Fruit fly (Drosophila melanogaster) whole organism, embryonic: Measurements from ENCODE around the gene LanB1.

ENCODE experiments used
- B-H1 ChIP-seq: fragments of 200-800 bp; sonication (Bioruptor generic); IDR thresholded peaks from 3 replicates; pipeline ENCODE4 v1.3.6; 2022; ENCODE audit warnings: missing biosample characterization, missing genetic modification characterization
- CG10321 ChIP-seq: fragments of 200-800 bp; sonication (Bioruptor generic); IDR thresholded peaks from 2 replicates; pipeline ENCODE4 v1.3.6; 2022; ENCODE audit warnings: missing biosample characterization, missing genetic modification characterization
- CG11085 ChIP-seq: fragments of 200-800 bp; sonication (Bioruptor generic); IDR thresholded peaks from 2 replicates; pipeline ENCODE4 v1.3.6; 2022; ENCODE audit warnings: missing biosample characterization, missing genetic modification characterization
- CG14710 ChIP-seq: fragments of 200-800 bp; sonication (Bioruptor generic); optimal IDR thresholded peaks from 3 replicates; lab custom pipeline; 2019; ENCODE audit warnings: missing biosample characterization, mild to moderate bottlenecking, missing genetic modification characterization, moderate library complexity
- CG14965 ChIP-seq: fragments of 200-800 bp; sonication (Bioruptor generic); optimal IDR thresholded peaks from 2 replicates; lab custom pipeline; 2016; ENCODE audit warnings: missing biosample characterization, missing genetic modification characterization, borderline replicate concordance
- CG15479 ChIP-seq: fragments of 200-800 bp; sonication (Bioruptor generic); optimal IDR thresholded peaks from 3 replicates; lab custom pipeline; 2019; ENCODE audit warnings: missing biosample characterization, mild to moderate bottlenecking, missing genetic modification characterization, moderate library complexity
- CG15514 ChIP-seq: fragments of 200-800 bp; sonication (Bioruptor generic); optimal IDR thresholded peaks from 3 replicates; lab custom pipeline; 2017; ENCODE audit warnings: missing biosample characterization, missing genetic modification characterization, mild to moderate bottlenecking, moderate library complexity, missing genetic modification reagents
- CG18011 ChIP-seq: fragments of 200-800 bp; sonication (Bioruptor generic); optimal IDR thresholded peaks from 2 replicates; lab custom pipeline; 2017; ENCODE audit warnings: missing biosample characterization, missing genetic modification characterization, mild to moderate bottlenecking, moderate library complexity, missing genotype
- CG30020 ChIP-seq: fragments of 200-800 bp; optimal IDR thresholded peaks from 2 replicates; lab custom pipeline; 2019; ENCODE audit warnings: missing biosample characterization, mild to moderate bottlenecking, missing genetic modification characterization, moderate library complexity
- CG4617 ChIP-seq: fragments of 200-800 bp; sonication (Bioruptor generic); optimal IDR thresholded peaks from 3 replicates; lab custom pipeline; 2016; ENCODE audit warnings: missing biosample characterization, missing genetic modification characterization, borderline replicate concordance
- CG4820 ChIP-seq: fragments of 200-800 bp; sonication (Bioruptor generic); optimal IDR thresholded peaks from 3 replicates; lab custom pipeline; 2016; ENCODE audit warnings: missing biosample characterization, missing genetic modification characterization
- CG5953 ChIP-seq: fragments of 200-800 bp; sonication (Bioruptor generic); IDR thresholded peaks from 2 replicates; pipeline ENCODE4 v1.3.6; 2022; ENCODE audit warnings: missing biosample characterization, missing genetic modification characterization
- CG6654 ChIP-seq: fragments of 200-800 bp; sonication (Bioruptor generic); optimal IDR thresholded peaks from 2 replicates; lab custom pipeline; 2017; ENCODE audit warnings: missing biosample characterization, mild to moderate bottlenecking, missing genetic modification characterization
- CG7271 ChIP-seq: fragments of 200-800 bp; sonication (Bioruptor generic); optimal IDR thresholded peaks from 2 replicates; lab custom pipeline; 2018; ENCODE audit warnings: missing biosample characterization, mild to moderate bottlenecking, missing genetic modification characterization, moderate library complexity
- CG7556 ChIP-seq: fragments of 200-800 bp; sonication (Bioruptor generic); optimal IDR thresholded peaks from 2 replicates; lab custom pipeline; 2017; ENCODE audit warnings: missing biosample characterization, mild to moderate bottlenecking, missing genetic modification characterization
- CG7786 ChIP-seq: fragments of 200-800 bp; sonication (Bioruptor generic); optimal IDR thresholded peaks from 2 replicates; lab custom pipeline; 2016; ENCODE audit warnings: missing biosample characterization, missing genetic modification characterization
- CG7987 ChIP-seq: fragments of 200-800 bp; sonication (Bioruptor generic); optimal IDR thresholded peaks from 2 replicates; lab custom pipeline; 2018; ENCODE audit warnings: missing biosample characterization, mild to moderate bottlenecking, missing genetic modification characterization, moderate library complexity
- Dad ChIP-seq: fragments of 200-800 bp; sonication (Bioruptor generic); optimal IDR thresholded peaks from 3 replicates; lab custom pipeline; 2016; ENCODE audit warnings: missing biosample characterization, missing genetic modification characterization
- Deaf1 ChIP-seq: fragments of 200-800 bp; optimal IDR thresholded peaks from 3 replicates; lab custom pipeline; 2019; ENCODE audit warnings: missing biosample characterization, mild to moderate bottlenecking, missing genetic modification characterization, moderate library complexity
- E2f1 ChIP-seq: fragments of 200-800 bp; sonication (Bioruptor generic); IDR thresholded peaks from 2 replicates; pipeline ENCODE4 v1.3.6; 2022; ENCODE audit warnings: missing biosample characterization, missing genetic modification characterization
- Ets65A ChIP-seq: fragments of 200-800 bp; sonication (Bioruptor generic); peaks from one replicate; lab custom pipeline; 2016; ENCODE audit warnings: missing biosample characterization, missing genetic modification characterization
- GATAe ChIP-seq: fragments of 200-800 bp; sonication (Bioruptor generic); conservative IDR thresholded peaks from 2 replicates; pipeline ENCODE4 v1.3.6; 2022; ENCODE audit warnings: missing biosample characterization, missing genetic modification characterization
- HLH54F ChIP-seq: fragments of 200-800 bp; sonication (Bioruptor generic); optimal IDR thresholded peaks from 3 replicates; lab custom pipeline; 2016; ENCODE audit warnings: missing biosample characterization, missing genetic modification characterization
- HmgZ ChIP-seq: fragments of 200-800 bp; sonication (Bioruptor generic); optimal IDR thresholded peaks from 2 replicates; lab custom pipeline; 2018; ENCODE audit warnings: missing biosample characterization, mild to moderate bottlenecking, missing genetic modification characterization
- Hr39 ChIP-seq: fragments of >200 bp; optimal IDR thresholded peaks from 2 replicates; lab custom pipeline; 2017
- Hr51 ChIP-seq, 2 experiments: fragments of 200-800 bp; sonication (Bioruptor generic); optimal IDR thresholded peaks; 2 replicates in 1 of 2; 3 replicates in 1 of 2; lab custom pipeline; 2016 to 2018; ENCODE audit warnings: missing biosample characterization in 2 of 2, missing genetic modification characterization in 2 of 2, mild to moderate bottlenecking in 1 of 2, moderate library complexity in 1 of 2
- Lim3 ChIP-seq: fragments of 200-800 bp; sonication (Bioruptor generic); IDR thresholded peaks from 2 replicates; pipeline ENCODE4 v1.3.6; 2022; ENCODE audit warnings: missing biosample characterization, missing genetic modification characterization
- Mrtf ChIP-seq: fragments of 200-800 bp; sonication (Bioruptor generic); IDR thresholded peaks from 3 replicates; pipeline ENCODE4 v1.3.6; 2022; ENCODE audit warnings: missing biosample characterization, missing genetic modification characterization
- Neu2 ChIP-seq: fragments of 200-800 bp; sonication (Bioruptor generic); optimal IDR thresholded peaks from 3 replicates; lab custom pipeline; 2016; ENCODE audit warnings: missing biosample characterization, missing genetic modification characterization, borderline replicate concordance
- Oli ChIP-seq: fragments of 200-800 bp; sonication (Bioruptor generic); optimal IDR thresholded peaks from 2 replicates; lab custom pipeline; 2018; ENCODE audit warnings: missing biosample characterization, mild to moderate bottlenecking, missing genetic modification characterization, moderate library complexity
- PHDP ChIP-seq: fragments of 200-800 bp; sonication (Bioruptor generic); optimal IDR thresholded peaks from 3 replicates; lab custom pipeline; 2018; ENCODE audit warnings: missing biosample characterization, mild to moderate bottlenecking, missing genetic modification characterization, moderate library complexity
- Pdp1 ChIP-seq, 2 experiments: fragments of 200-800 bp; sonication (Bioruptor generic); optimal IDR thresholded peaks; 3 replicates each; lab custom pipeline; 2016; ENCODE audit warnings: missing biosample characterization in 2 of 2, missing genetic modification characterization in 2 of 2, mild to moderate bottlenecking in 1 of 2, moderate library complexity in 1 of 2
- Side ChIP-seq: fragments of 200-800 bp; sonication (Bioruptor generic); optimal IDR thresholded peaks from 2 replicates; lab custom pipeline; 2016; ENCODE audit warnings: missing biosample characterization, missing genetic modification characterization
- Spps ChIP-seq: fragments of 200-800 bp; sonication (Bioruptor generic); optimal IDR thresholded peaks from 2 replicates; lab custom pipeline; 2018; ENCODE audit warnings: missing biosample characterization, mild to moderate bottlenecking, missing genetic modification characterization
- ash1 ChIP-seq: fragments of 200-800 bp; sonication (Bioruptor generic); optimal IDR thresholded peaks from 2 replicates; lab custom pipeline; 2018; ENCODE audit warnings: missing biosample characterization, mild to moderate bottlenecking, missing genetic modification characterization
- br ChIP-seq: fragments of >200 bp; optimal IDR thresholded peaks from 2 replicates; lab custom pipeline; 2017
- gcm ChIP-seq: fragments of 200-800 bp; sonication (Bioruptor generic); optimal IDR thresholded peaks from 2 replicates; lab custom pipeline; 2019; ENCODE audit warnings: missing biosample characterization, mild to moderate bottlenecking, missing genetic modification characterization, moderate library complexity
- gro ChIP-seq: fragments of 200-800 bp; sonication (Bioruptor generic); optimal IDR thresholded peaks from 2 replicates; lab custom pipeline; 2016; ENCODE audit warnings: missing biosample characterization, missing genetic modification characterization
- gt ChIP-seq: fragments of 200-800 bp; sonication (Bioruptor generic); IDR thresholded peaks from 2 replicates; pipeline ENCODE4 v1.3.6; 2022; ENCODE audit warnings: missing biosample characterization, missing genetic modification characterization
- hkb ChIP-seq, 2 experiments: fragments of 200-800 bp in 1 of 2; fragments of >200 bp in 1 of 2; sonication (Bioruptor generic) in 1 of 2; IDR thresholded peaks in 1 of 2; optimal IDR thresholded peaks in 1 of 2; 2 replicates each; pipeline versions ENCODE4 v1.3.6 to Lab custom; 2017 to 2022; ENCODE audit warnings: missing biosample characterization in 1 of 2, missing genetic modification characterization in 1 of 2
- kah ChIP-seq: fragments of 200-800 bp; sonication (Bioruptor generic); optimal IDR thresholded peaks from 2 replicates; lab custom pipeline; 2018; ENCODE audit warnings: missing biosample characterization, mild to moderate bottlenecking, missing genetic modification characterization
- odd ChIP-seq: fragments of 200-800 bp; sonication (Bioruptor generic); optimal IDR thresholded peaks from 2 replicates; lab custom pipeline; 2017; ENCODE audit warnings: missing biosample characterization, mild to moderate bottlenecking, missing genetic modification characterization
- otp ChIP-seq: fragments of 200-800 bp; sonication (Bioruptor generic); IDR thresholded peaks from 3 replicates; pipeline ENCODE4, ENCODE4 v1.3.6; 2022; ENCODE audit warnings: missing biosample characterization, missing genetic modification characterization
- prd ChIP-seq, 3 experiments: fragments of >200 bp in 2 of 3; fragments of 200-800 bp in 1 of 3; sonication (Bioruptor generic) in 1 of 3; optimal IDR thresholded peaks in 2 of 3; IDR thresholded peaks in 1 of 3; 2 replicates in 2 of 3; 3 replicates in 1 of 3; pipeline versions ENCODE4 v1.3.6 to Lab custom; 2017 to 2022; ENCODE audit warnings: missing biosample characterization in 1 of 3, missing genetic modification characterization in 1 of 3
- scrt ChIP-seq: fragments of 200-800 bp; sonication (Bioruptor generic); optimal IDR thresholded peaks from 2 replicates; lab custom pipeline; 2018; ENCODE audit warnings: missing biosample characterization, mild to moderate bottlenecking, missing genetic modification characterization, moderate library complexity
- slp2 ChIP-seq: fragments of 200-800 bp; sonication (Bioruptor generic); optimal IDR thresholded peaks from 2 replicates; lab custom pipeline; 2016; ENCODE audit warnings: missing biosample characterization, missing genetic modification characterization
- sr ChIP-seq: fragments of 200-800 bp; sonication (Bioruptor generic); IDR thresholded peaks from 3 replicates; pipeline ENCODE4 v1.3.6; 2022; ENCODE audit warnings: missing biosample characterization, missing genetic modification characterization
- sug ChIP-seq: fragments of 200-800 bp; optimal IDR thresholded peaks from 2 replicates; lab custom pipeline; 2019; ENCODE audit warnings: missing biosample characterization, mild to moderate bottlenecking, missing genetic modification characterization, moderate library complexity
- tap ChIP-seq: fragments of 200-800 bp; optimal IDR thresholded peaks from 3 replicates; lab custom pipeline; 2019; ENCODE audit warnings: missing biosample characterization, mild to moderate bottlenecking, missing genetic modification characterization, moderate library complexity
- vvl ChIP-seq: fragments of 200-800 bp; sonication (Bioruptor generic); IDR thresholded peaks from 2 replicates; pipeline ENCODE4 v1.3.6; 2022; ENCODE audit warnings: missing biosample characterization, missing genetic modification characterization
- yki ChIP-seq: fragments of >200 bp; optimal IDR thresholded peaks from 3 replicates; lab custom pipeline; 2018

The LanB1 gene

dm6 chr2L:7810519-7810918, 719 bp upstream of the LanB1 start, which contains the start of gene Cdc14 (continued):
- TF ChIP-seq Neu2 (GFP tag; lab: Kevin White, UChicago) (no peak), br (lab: Kevin White, UChicago) (no peak), Lim3 (GFP tag; lab: Robert Waterston, UW) (no peak), sr (no peak), odd (GFP tag; lab: Kevin White, UChicago) (no peak), HmgZ (tag; lab: Kevin White, UChicago) (no peak), slp2 (GFP tag; lab: Kevin White, UChicago) (no peak), CG15479 (GFP tag; lab: Kevin White, UChicago) (no peak), Mrtf (GFP tag; lab: Robert Waterston, UW) (no peak), CG7556 (GFP tag; lab: Kevin White, UChicago) (no peak), kah (GFP tag; lab: Kevin White, UChicago) (no peak), Hr39 (no peak), GATAe (GFP tag; lab: Robert Waterston, UW) (no peak), HLH54F (GFP tag; lab: Kevin White, UChicago) (no peak), PHDP (peak; percentile 21), Deaf1 (tag; lab: Kevin White, UChicago) (peak; percentile 19), Oli (no peak), CG14710 (tag; lab: Kevin White, UChicago) (peak; percentile 52), CG7271 (tag; lab: Kevin White, UChicago) (no peak), CG6654 (GFP tag; lab: Kevin White, UChicago) (no peak), CG4617 (GFP tag; lab: Kevin White, UChicago) (no peak), CG10321 (GFP tag; lab: Robert Waterston, UW) (no peak), prd (optimal IDR thresholded peaks at IDR 0.05; lab: Kevin White, UChicago) (no peak), prd (GFP tag; IDR thresholded peaks at IDR 0.05; lab: Robert Waterston, UW) (no peak), yki (lab: Kevin White, UChicago) (no peak), hkb (optimal IDR thresholded peaks at IDR 0.05; lab: Kevin White, UChicago) (no peak), hkb (GFP tag; IDR thresholded peaks at IDR 0.05; lab: Robert Waterston, UW) (no peak; the same call in 1 of the 2 replicates), CG11085 (GFP tag; lab: Robert Waterston, UW) (no peak), CG4820 (GFP tag; lab: Kevin White, UChicago) (no peak), Ets65A (GFP tag; lab: Kevin White, UChicago) (no peak), B-H1 (GFP tag; lab: Robert Waterston, UW) (no peak), Side (GFP tag; lab: Kevin White, UChicago) (no peak), sug (no peak), ash1 (GFP tag; lab: Kevin White, UChicago) (no peak), E2f1 (GFP tag; lab: Robert Waterston, UW) (no peak), Dad (GFP tag; lab: Kevin White, UChicago) (no peak), gt (GFP tag; lab: Robert Waterston, UW) (no peak), gro (GFP tag; lab: Kevin White, UChicago) (peak; percentile 23), gcm (GFP tag; lab: Kevin White, UChicago) (no peak), CG7786 (GFP tag; lab: Kevin White, UChicago) (no peak), CG18011 (GFP tag; lab: Kevin White, UChicago) (no peak), CG7987 (GFP tag; lab: Kevin White, UChicago) (peak; percentile 46), scrt (peak; percentile 30), Spps (tag; lab: Kevin White, UChicago) (no peak), otp (GFP tag; lab: Robert Waterston, UW) (no peak), vvl (0 out of 2 replicates have a peak, but pooled peaks have one; percentile 7), Pdp1 (GFP tag; optimal IDR thresholded peaks at IDR 0.05; lab: Kevin White, UChicago) (no peak), tap (tag; lab: Kevin White, UChicago) (no peak), CG14965 (GFP tag; lab: Kevin White, UChicago) (no peak), CG30020 (no peak), Hr51 (GFP tag; optimal IDR thresholded peaks at IDR 0.05; lab: Kevin White, UChicago) (no peak), CG15514 (GFP tag; lab: Kevin White, UChicago) (peak; percentile 98), CG5953 (GFP tag; lab: Robert Waterston, UW) (no peak; the same call in 1 of the 2 replicates)
